Worm (Caenorhabditis elegans) whole organism, L2 larva: ENCODE data around the gene aptf-4.

ENCODE experiments used
- C34F6.9 ChIP-seq: fragments of 150-350 bp; optimal IDR thresholded peaks from 2 replicates; lab custom pipeline; 2014; ENCODE audit warnings: missing biosample characterization, missing genetic modification characterization
- F13H6.1 ChIP-seq: sonication (generic microtip); optimal IDR thresholded peaks from 2 replicates; lab custom pipeline; 2016; ENCODE audit warnings: missing genetic modification characterization, missing compliant biosample characterization
- R02D3.7 ChIP-seq: fragments of 150-350 bp; optimal IDR thresholded peaks from 2 replicates; lab custom pipeline; 2014; ENCODE audit warnings: missing biosample characterization, missing genetic modification characterization
- Y55F3AM.14 ChIP-seq: fragments of 200-800 bp; sonication (Bioruptor generic); optimal IDR thresholded peaks from 2 replicates; lab custom pipeline; 2018; ENCODE audit warnings: mild to moderate bottlenecking, missing genetic modification characterization, missing compliant biosample characterization
- alr-1 ChIP-seq: fragments of 150-350 bp; optimal IDR thresholded peaks from 2 replicates; lab custom pipeline; 2014; ENCODE audit warnings: missing biosample characterization, missing genetic modification characterization
- ama-1 ChIP-seq: fragments of 150-350 bp; optimal IDR thresholded peaks from 2 replicates; lab custom pipeline; 2018; ENCODE audit warnings: inconsistent platforms
- blmp-1 ChIP-seq: sonication (generic microtip); optimal IDR thresholded peaks from 2 replicates; lab custom pipeline; 2017; ENCODE audit warnings: missing genetic modification characterization, mild to moderate bottlenecking, missing compliant biosample characterization, antibody characterized with exemption, moderate library complexity; ENCODE audit not compliant: insufficient read depth
- ceh-16 ChIP-seq: fragments of 150-350 bp; optimal IDR thresholded peaks from 2 replicates; lab custom pipeline; 2014; ENCODE audit warnings: missing biosample characterization, missing genetic modification characterization
- ceh-82 ChIP-seq: fragments of 150-350 bp; optimal IDR thresholded peaks from 2 replicates; lab custom pipeline; 2014; ENCODE audit warnings: missing biosample characterization, missing genetic modification characterization
- crh-2 ChIP-seq: sonication (generic microtip); optimal IDR thresholded peaks from 2 replicates; lab custom pipeline; 2017; ENCODE audit warnings: missing biosample characterization, missing genetic modification characterization
- dmd-4 ChIP-seq: sonication (generic microtip); optimal IDR thresholded peaks from 2 replicates; lab custom pipeline; 2017; ENCODE audit warnings: missing biosample characterization, missing genetic modification characterization
- elt-1 ChIP-seq: fragments of 150-350 bp; optimal IDR thresholded peaks from 2 replicates; lab custom pipeline; 2014; ENCODE audit warnings: missing biosample characterization, missing genetic modification characterization
- elt-3 ChIP-seq: sonication (generic microtip); optimal IDR thresholded peaks from 2 replicates; lab custom pipeline; 2017; ENCODE audit warnings: missing biosample characterization, missing genetic modification characterization
- fos-1 ChIP-seq: fragments of 150-350 bp; optimal IDR thresholded peaks from 2 replicates; lab custom pipeline; 2014; ENCODE audit warnings: missing biosample characterization, missing genetic modification characterization
- gmeb-1 ChIP-seq: fragments of 150-350 bp; optimal IDR thresholded peaks from 2 replicates; lab custom pipeline; 2014; ENCODE audit warnings: missing biosample characterization, missing genetic modification characterization
- lin-11 ChIP-seq: fragments of 150-350 bp; sonication (generic microtip); optimal IDR thresholded peaks from 2 replicates; lab custom pipeline; 2014; ENCODE audit warnings: missing biosample characterization, missing genetic modification characterization, inconsistent platforms, mixed read lengths
- lin-13 ChIP-seq: fragments of 150-350 bp; optimal IDR thresholded peaks from 2 replicates; lab custom pipeline; 2014; ENCODE audit warnings: missing biosample characterization, missing genetic modification reagents, missing genetic modification characterization
- lin-39 ChIP-seq: fragments of 150-350 bp; optimal IDR thresholded peaks from 2 replicates; lab custom pipeline; 2014; ENCODE audit warnings: missing biosample characterization, missing genetic modification reagents, missing genetic modification characterization
- mab-5 ChIP-seq: fragments of 150-350 bp; optimal IDR thresholded peaks from 2 replicates; lab custom pipeline; 2014; ENCODE audit warnings: missing biosample characterization, missing genetic modification characterization
- mbf-1 ChIP-seq: sonication (generic microtip); optimal IDR thresholded peaks from 2 replicates; lab custom pipeline; 2017; ENCODE audit warnings: missing biosample characterization, missing genetic modification characterization
- mdl-1 ChIP-seq, 2 experiments: fragments of 150-350 bp in 1 of 2; sonication (generic microtip) in 1 of 2; optimal IDR thresholded peaks; 2 replicates each; lab custom pipeline; 2017; ENCODE audit warnings: missing biosample characterization in 2 of 2, missing genetic modification characterization in 2 of 2
- nhr-11 ChIP-seq: fragments of 150-350 bp; optimal IDR thresholded peaks from 2 replicates; lab custom pipeline; 2014; ENCODE audit warnings: missing biosample characterization, missing genetic modification characterization
- nhr-12 ChIP-seq: fragments of 150-350 bp; optimal IDR thresholded peaks from 2 replicates; lab custom pipeline; 2014; ENCODE audit warnings: missing biosample characterization, missing genetic modification characterization
- nhr-129 ChIP-seq: fragments of 150-350 bp; optimal IDR thresholded peaks from 2 replicates; lab custom pipeline; 2014; ENCODE audit warnings: missing biosample characterization, missing genetic modification characterization
- nhr-21 ChIP-seq: fragments of 150-350 bp; optimal IDR thresholded peaks from 2 replicates; lab custom pipeline; 2014; ENCODE audit warnings: missing biosample characterization, missing genetic modification characterization
- nhr-23 ChIP-seq: fragments of 150-350 bp; optimal IDR thresholded peaks from 2 replicates; lab custom pipeline; 2014; ENCODE audit warnings: missing biosample characterization, missing genetic modification reagents, missing genetic modification characterization
- nhr-25 ChIP-seq: fragments of 150-350 bp; sonication (generic microtip); optimal IDR thresholded peaks from 3 replicates; lab custom pipeline; 2014; ENCODE audit warnings: missing biosample characterization, missing genetic modification characterization
- nhr-6 ChIP-seq: fragments of 150-350 bp; optimal IDR thresholded peaks from 2 replicates; lab custom pipeline; 2014; ENCODE audit warnings: missing biosample characterization, missing genetic modification characterization
- nhr-77 ChIP-seq: fragments of 150-350 bp; optimal IDR thresholded peaks from 2 replicates; lab custom pipeline; 2014; ENCODE audit warnings: missing biosample characterization, missing genetic modification characterization
- sem-4 ChIP-seq: fragments of 150-350 bp; optimal IDR thresholded peaks from 2 replicates; lab custom pipeline; 2014; ENCODE audit warnings: missing biosample characterization, missing genetic modification reagents, missing genetic modification characterization
- skn-1 ChIP-seq: sonication (generic microtip); optimal IDR thresholded peaks from 2 replicates; lab custom pipeline; 2017; ENCODE audit warnings: missing biosample characterization, missing genetic modification characterization
- sma-9 ChIP-seq, 2 experiments: fragments of 150-350 bp in 1 of 2; sonication (generic microtip) in 1 of 2; optimal IDR thresholded peaks; 2 replicates each; lab custom pipeline; 2014 to 2016; ENCODE audit warnings: missing genetic modification characterization in 2 of 2, mild to moderate bottlenecking in 1 of 2, missing biosample characterization in 1 of 2, missing compliant biosample characterization in 1 of 2, missing genetic modification reagents in 1 of 2, moderate library complexity in 1 of 2
- snpc-4 ChIP-seq: fragments of 150-350 bp; optimal IDR thresholded peaks from 2 replicates; lab custom pipeline; 2014; ENCODE audit warnings: missing biosample characterization, missing genetic modification characterization
- unc-39 ChIP-seq: fragments of 150-350 bp; optimal IDR thresholded peaks from 2 replicates; lab custom pipeline; 2014; ENCODE audit warnings: missing biosample characterization, missing genetic modification characterization
- unc-55 ChIP-seq: fragments of 150-350 bp; sonication (generic microtip); optimal IDR thresholded peaks from 3 replicates; lab custom pipeline; 2014; ENCODE audit warnings: missing biosample characterization, missing genetic modification reagents, missing genetic modification characterization
- unc-62 ChIP-seq: fragments of 150-350 bp; optimal IDR thresholded peaks from 2 replicates; lab custom pipeline; 2014; ENCODE audit warnings: missing biosample characterization, missing genetic modification reagents, missing genetic modification characterization
- ztf-1 ChIP-seq: fragments of 200-800 bp; sonication (Bioruptor generic); conservative IDR thresholded peaks from 2 replicates; pipeline ENCODE4 v1.3.6; 2022; ENCODE audit warnings: missing genetic modification characterization, missing compliant biosample characterization
- ztf-4 ChIP-seq: fragments of 150-350 bp; optimal IDR thresholded peaks from 2 replicates; lab custom pipeline; 2014; ENCODE audit warnings: missing biosample characterization, missing genetic modification characterization

Gene aptf-4

DNA sequence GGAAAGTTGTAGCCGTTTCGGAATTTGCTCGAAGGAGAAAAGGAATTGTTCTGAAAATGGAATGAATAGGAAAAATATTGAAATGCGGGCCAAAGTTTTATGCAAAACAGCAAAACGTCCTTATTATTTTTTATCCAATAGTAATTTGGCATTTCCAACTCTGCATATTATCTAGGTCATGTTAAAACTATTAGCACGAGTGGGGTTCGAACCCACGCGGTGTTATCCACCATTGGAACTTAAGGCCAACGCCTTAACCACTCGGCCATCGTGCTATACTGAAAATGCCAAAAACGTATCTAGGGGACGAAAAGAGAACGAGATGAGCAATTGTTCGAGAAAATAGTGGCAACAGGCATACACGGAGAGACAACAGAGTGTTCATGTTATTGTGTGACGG, 41.0 kb downstream of the aptf-4 start:
- TF ChIP-seq dmd-4 (tag; lab: Kevin White, UChicago) = no peak
- no peak for TF ChIP-seq elt-1 (tag; lab: Kevin White, UChicago)
- no peak for TF ChIP-seq mab-5 (tag; lab: Kevin White, UChicago)
- no peak for TF ChIP-seq lin-11 (tag; lab: Kevin White, UChicago)
- TF ChIP-seq nhr-23 (tag; lab: Kevin White, UChicago) = no peak
- TF ChIP-seq lin-13 (GFP tag; lab: Kevin White, UChicago) = no peak
- no peak for TF ChIP-seq blmp-1 (tag; lab: Kevin White, UChicago)
- no peak for TF ChIP-seq lin-39 (tag; lab: Kevin White, UChicago)
- TF ChIP-seq crh-2 (tag; lab: Kevin White, UChicago) = no peak
- TF ChIP-seq snpc-4 (tag; lab: Kevin White, UChicago) = no peak
- TF ChIP-seq F13H6.1 = no peak
- no peak for TF ChIP-seq elt-3 (tag; lab: Kevin White, UChicago)
- TF ChIP-seq nhr-25 (tag; lab: Kevin White, UChicago) = no peak
- TF ChIP-seq ceh-16 = no peak
- TF ChIP-seq mdl-1 (tag; optimal IDR thresholded peaks at IDR 0.05; lab: Kevin White, UChicago) = no peak
- TF ChIP-seq, all 48 proteins: peak for 0

ce11 chrII:8634386-8634785, 43.6 kb downstream of the aptf-4 start, which contains the start of gene cutl-12:
cutl-12 (minus strand) TSS chrII:8634486.
- TF ChIP-seq Y55F3AM.14 (GFP tag; lab: Kevin White, UChicago) = no peak
- no peak for TF ChIP-seq unc-62 (GFP tag; lab: Kevin White, UChicago)
- no peak for TF ChIP-seq nhr-129
- TF ChIP-seq nhr-23 (tag; lab: Kevin White, UChicago) = no peak
- TF ChIP-seq alr-1 (tag; lab: Kevin White, UChicago) = no peak
- TF ChIP-seq nhr-11 (tag; lab: Kevin White, UChicago) = no peak
- no peak for TF ChIP-seq mab-5 (tag; lab: Kevin White, UChicago)
- no peak for TF ChIP-seq skn-1 (tag; lab: Kevin White, UChicago)
- no peak for TF ChIP-seq nhr-21
- TF ChIP-seq unc-55 (GFP tag; lab: Kevin White, UChicago) = no peak
- no peak for TF ChIP-seq sem-4 (tag; lab: Kevin White, UChicago)
- TF ChIP-seq sma-9 (GFP tag; optimal IDR thresholded peaks at IDR 0.05; lab: Kevin White, UChicago) = no peak
- TF ChIP-seq sma-9 (tag; optimal IDR thresholded peaks at IDR 0.05; lab: Kevin White, UChicago) = no peak
- TF ChIP-seq unc-39 (tag; lab: Kevin White, UChicago) = no peak
- no peak for TF ChIP-seq nhr-12 (tag; lab: Kevin White, UChicago)
- TF ChIP-seq C34F6.9 (tag; lab: Kevin White, UChicago) = no peak
- TF ChIP-seq nhr-6 (tag; lab: Kevin White, UChicago) = no peak
- TF ChIP-seq nhr-77 (tag; lab: Kevin White, UChicago) = no peak

ce11 chrII:8637615-8638014, 46.8 kb downstream of the aptf-4 start, which contains the start of gene vab-9:
vab-9 (minus strand) TSS chrII:8637715.
- TF ChIP-seq nhr-129 (no peak), elt-3 (tag; lab: Kevin White, UChicago) (no peak), fos-1 (no peak), lin-39 (tag; lab: Kevin White, UChicago) (no peak), ztf-4 (tag; lab: Kevin White, UChicago) (no peak), nhr-23 (tag; lab: Kevin White, UChicago) (no peak)
- TF ChIP-seq, all 48 proteins: peak for 0

DNA sequence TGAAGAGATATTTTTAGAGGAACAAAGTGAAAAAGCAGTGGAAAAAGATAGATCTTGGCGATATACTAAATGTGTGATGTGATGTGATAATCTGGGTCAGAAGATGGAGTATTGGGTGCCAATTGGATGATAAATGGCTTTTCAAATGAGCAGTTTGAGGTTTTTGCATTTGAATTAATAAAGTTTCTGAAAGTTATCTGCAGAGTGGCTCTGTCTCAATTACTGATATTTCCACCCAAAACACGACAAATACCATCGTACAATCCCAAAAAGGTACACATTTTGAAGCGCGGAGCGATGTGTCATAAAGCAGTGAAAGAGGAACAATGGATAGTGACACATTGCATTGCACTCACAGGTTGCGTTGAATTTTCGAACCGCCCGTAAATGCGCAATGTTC, 48.8 kb downstream of the aptf-4 start:
- TF ChIP-seq F13H6.1 (no peak), lin-13 (GFP tag; lab: Kevin White, UChicago) (no peak), ceh-82 (tag; lab: Kevin White, UChicago) (no peak), nhr-129 (no peak), Y55F3AM.14 (GFP tag; lab: Kevin White, UChicago) (no peak), nhr-6 (tag; lab: Kevin White, UChicago) (no peak), blmp-1 (tag; lab: Kevin White, UChicago) (no peak), R02D3.7 (no peak), ztf-1 (GFP tag; lab: Robert Waterston, UW) (no peak), elt-3 (tag; lab: Kevin White, UChicago) (no peak), unc-39 (tag; lab: Kevin White, UChicago) (no peak), nhr-21 (no peak), skn-1 (tag; lab: Kevin White, UChicago) (no peak), ama-1 (lab: Kevin White, UChicago) (no peak), lin-39 (tag; lab: Kevin White, UChicago) (no peak), gmeb-1 (tag; lab: Kevin White, UChicago) (no peak), mbf-1 (no peak), elt-1 (tag; lab: Kevin White, UChicago) (no peak), mdl-1 (tag; optimal IDR thresholded peaks at IDR 0.05; lab: Kevin White, UChicago) (no peak), alr-1 (tag; lab: Kevin White, UChicago) (no peak)
